Worm (Caenorhabditis elegans) whole organism, early embryonic: ENCODE measurements around the gene W02B3.4.

Experiments
- B0310.2 ChIP-seq: sonication (generic microtip); optimal IDR thresholded peaks from 2 replicates; lab custom pipeline; 2016; ENCODE audit warnings: mild to moderate bottlenecking, missing genetic modification characterization, missing compliant biosample characterization
- F13C5.2 ChIP-seq: sonication (generic microtip); optimal IDR thresholded peaks from 2 replicates; lab custom pipeline; 2017; ENCODE audit warnings: mild to moderate bottlenecking, missing genetic modification characterization, inconsistent platforms, missing compliant biosample characterization
- aly-1 ChIP-seq: sonication (generic microtip); optimal IDR thresholded peaks from 2 replicates; lab custom pipeline; 2016; ENCODE audit warnings: missing genetic modification characterization, missing compliant biosample characterization
- ama-1 ChIP-seq: fragments of 150-350 bp; optimal IDR thresholded peaks from 2 replicates; lab custom pipeline; 2014
- ceh-13 ChIP-seq: fragments of 200-800 bp; sonication (Bioruptor generic); optimal IDR thresholded peaks from 2 replicates; lab custom pipeline; 2018; ENCODE audit warnings: mild to moderate bottlenecking, missing genetic modification characterization, missing compliant biosample characterization
- ceh-36 ChIP-seq: sonication (generic microtip); optimal IDR thresholded peaks from 2 replicates; lab custom pipeline; 2016; ENCODE audit warnings: missing genetic modification characterization, inconsistent platforms, missing compliant biosample characterization
- ets-7 ChIP-seq: sonication (generic microtip); optimal IDR thresholded peaks from 2 replicates; lab custom pipeline; 2016; ENCODE audit warnings: missing genotype, missing genetic modification characterization, missing compliant biosample characterization
- flt-1 ChIP-seq: fragments of 200-800 bp; sonication (Bioruptor generic); IDR thresholded peaks from 2 replicates; pipeline ENCODE4 v1.3.6; 2022; ENCODE audit warnings: missing genetic modification characterization, missing compliant biosample characterization
- hmbx-1 ChIP-seq: sonication (generic microtip); optimal IDR thresholded peaks from 2 replicates; lab custom pipeline; 2016; ENCODE audit warnings: mild to moderate bottlenecking, missing genetic modification characterization, missing compliant biosample characterization
- hmg-4 ChIP-seq: fragments of 200-800 bp; sonication (Bioruptor generic); optimal IDR thresholded peaks from 2 replicates; lab custom pipeline; 2018; ENCODE audit warnings: mild to moderate bottlenecking, missing genetic modification characterization, missing compliant biosample characterization
- hnd-1 ChIP-seq: sonication (generic microtip); optimal IDR thresholded peaks from 2 replicates; lab custom pipeline; 2016; ENCODE audit warnings: missing genetic modification characterization, missing compliant biosample characterization
- pes-1 ChIP-seq: fragments of 200-800 bp; sonication (Bioruptor generic); IDR thresholded peaks from 2 replicates; pipeline ENCODE4 v1.3.6; 2022; ENCODE audit warnings: missing genetic modification reagents, missing genetic modification characterization, missing compliant biosample characterization
- scrt-1 ChIP-seq: fragments of 200-800 bp; sonication (Bioruptor generic); IDR thresholded peaks from 2 replicates; pipeline ENCODE4 v1.3.6; 2022; ENCODE audit warnings: missing genetic modification characterization, missing compliant biosample characterization
- sea-1 ChIP-seq: fragments of 200-800 bp; sonication (Bioruptor generic); conservative IDR thresholded peaks from 2 replicates; pipeline ENCODE4 v1.3.6; 2022; ENCODE audit warnings: missing genetic modification characterization, missing compliant biosample characterization
- tbx-11 ChIP-seq: fragments of 200-800 bp; sonication (Bioruptor generic); IDR thresholded peaks from 2 replicates; pipeline ENCODE4 v1.3.6; 2022; ENCODE audit warnings: missing genetic modification characterization, missing compliant biosample characterization
- tbx-37 ChIP-seq: fragments of 200-800 bp; sonication (Bioruptor generic); conservative IDR thresholded peaks from 2 replicates; pipeline ENCODE4 v1.3.6; 2022; ENCODE audit warnings: missing genetic modification reagents, missing genetic modification characterization, missing compliant biosample characterization
- tra-4 ChIP-seq: sonication (generic microtip); optimal IDR thresholded peaks from 2 replicates; lab custom pipeline; 2017; ENCODE audit warnings: missing genetic modification characterization, missing compliant biosample characterization

The W02B3.4 gene

DNA sequence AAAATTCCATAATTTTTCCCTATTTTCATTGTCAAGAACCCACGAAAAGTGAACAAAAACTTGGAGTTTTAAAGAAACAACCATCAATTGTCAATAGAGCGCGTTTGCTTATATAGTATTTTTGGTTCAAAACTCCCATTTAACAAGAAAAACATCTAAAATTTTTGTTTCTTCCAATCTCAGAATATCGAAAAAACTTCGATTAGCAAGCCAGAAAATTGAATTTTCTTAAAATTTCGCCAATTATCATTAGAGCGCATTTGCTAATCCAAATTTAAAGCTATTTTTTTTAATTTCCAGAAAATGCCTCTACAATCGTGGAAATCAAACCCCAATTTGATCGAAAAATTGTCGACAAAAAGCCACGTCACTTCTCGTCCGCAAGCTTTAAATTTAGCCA lies 36.8 kb downstream of the W02B3.4 start, which contains the start of gene orai-1:
TSS of gene orai-1 (plus strand) at position 301 of the 400 bp plus-strand sequence.
- no peak for TF ChIP-seq ets-7 (tag; lab: Kevin White, UChicago)
- no peak for TF ChIP-seq F13C5.2
- no peak for TF ChIP-seq sea-1 (GFP tag; lab: Robert Waterston, UW)
- TF ChIP-seq pes-1 (GFP tag; lab: Robert Waterston, UW) = no peak
- TF ChIP-seq ama-1 (lab: Kevin White, UChicago) = no peak
- no peak for TF ChIP-seq tra-4
- TF ChIP-seq tbx-37 (GFP tag; lab: Robert Waterston, UW) = no peak
- TF ChIP-seq ceh-36 (tag; lab: Kevin White, UChicago) = no peak
- TF ChIP-seq aly-1 (tag; lab: Kevin White, UChicago) = no peak
- TF ChIP-seq hnd-1 (tag; lab: Kevin White, UChicago) = no peak
- TF ChIP-seq scrt-1 = no peak
- no peak for TF ChIP-seq hmbx-1 (tag; lab: Kevin White, UChicago)
- no peak for TF ChIP-seq flt-1 (GFP tag; lab: Robert Waterston, UW)
- TF ChIP-seq B0310.2 (tag; lab: Kevin White, UChicago) = no peak
- no peak for TF ChIP-seq ceh-13 (GFP tag; lab: Kevin White, UChicago)
- TF ChIP-seq tbx-11 (GFP tag; lab: Robert Waterston, UW) = no peak
- TF ChIP-seq hmg-4 (GFP tag; lab: Kevin White, UChicago) = no peak

DNA sequence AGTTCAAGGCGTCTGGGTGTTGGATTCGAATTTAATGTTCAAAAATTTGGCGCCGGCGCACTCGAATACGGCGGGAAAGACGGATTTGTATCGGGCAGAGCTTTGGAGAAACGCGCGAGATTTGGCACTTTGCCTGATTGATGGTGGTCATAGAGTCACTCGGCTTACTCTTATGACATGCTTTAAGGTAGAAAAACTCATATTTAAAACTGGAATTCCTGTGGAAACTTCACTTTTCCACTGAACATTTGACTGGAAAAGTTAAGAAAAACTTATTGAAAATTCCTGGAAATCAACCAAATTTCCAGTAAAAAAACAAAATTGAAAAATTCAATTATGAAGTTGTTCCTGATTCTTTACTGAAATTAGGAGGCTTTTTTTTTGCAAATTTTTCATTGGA lies 38.6 kb downstream of the W02B3.4 start:
- TF ChIP-seq hnd-1 (tag; lab: Kevin White, UChicago) (no peak), tbx-11 (GFP tag; lab: Robert Waterston, UW) (no peak), flt-1 (GFP tag; lab: Robert Waterston, UW) (no peak), scrt-1 (no peak), aly-1 (tag; lab: Kevin White, UChicago) (no peak), pes-1 (GFP tag; lab: Robert Waterston, UW) (no peak), hmbx-1 (tag; lab: Kevin White, UChicago) (no peak), ets-7 (tag; lab: Kevin White, UChicago) (no peak), B0310.2 (tag; lab: Kevin White, UChicago) (no peak), ama-1 (lab: Kevin White, UChicago) (no peak), hmg-4 (GFP tag; lab: Kevin White, UChicago) (no peak), ceh-13 (GFP tag; lab: Kevin White, UChicago) (no peak), ceh-36 (tag; lab: Kevin White, UChicago) (no peak), F13C5.2 (no peak), tra-4 (no peak), sea-1 (GFP tag; lab: Robert Waterston, UW) (no peak), tbx-37 (GFP tag; lab: Robert Waterston, UW) (no peak)

DNA sequence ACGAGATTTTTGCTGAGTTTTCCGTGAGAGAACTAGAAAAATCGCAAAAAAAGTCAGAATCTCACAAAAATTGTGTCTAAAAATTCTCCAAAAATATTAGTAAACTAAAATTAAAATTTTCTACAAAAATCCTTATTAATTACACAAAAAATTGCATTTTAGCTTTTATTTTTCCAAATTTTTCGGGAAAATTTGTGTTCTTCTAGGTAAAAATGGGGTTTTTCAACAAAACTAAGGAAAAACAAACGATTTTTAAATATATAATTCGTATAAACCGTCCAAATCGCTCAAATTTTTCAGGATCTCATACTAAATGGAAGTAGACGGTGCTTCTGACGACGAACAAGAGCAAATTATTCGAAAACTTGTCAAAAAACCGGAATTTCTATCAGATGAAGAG lies 41.5 kb downstream of the W02B3.4 start, which contains the start of gene W06E11.1:
TSS of gene W06E11.1 (plus strand) at position 301 of the 400 bp plus-strand sequence.
- TF ChIP-seq F13C5.2 (no peak), tra-4 (no peak), ama-1 (lab: Kevin White, UChicago) (no peak), flt-1 (GFP tag; lab: Robert Waterston, UW) (no peak), hmbx-1 (tag; lab: Kevin White, UChicago) (no peak), hmg-4 (GFP tag; lab: Kevin White, UChicago) (no peak), scrt-1 (no peak), ceh-13 (GFP tag; lab: Kevin White, UChicago) (no peak)

DNA sequence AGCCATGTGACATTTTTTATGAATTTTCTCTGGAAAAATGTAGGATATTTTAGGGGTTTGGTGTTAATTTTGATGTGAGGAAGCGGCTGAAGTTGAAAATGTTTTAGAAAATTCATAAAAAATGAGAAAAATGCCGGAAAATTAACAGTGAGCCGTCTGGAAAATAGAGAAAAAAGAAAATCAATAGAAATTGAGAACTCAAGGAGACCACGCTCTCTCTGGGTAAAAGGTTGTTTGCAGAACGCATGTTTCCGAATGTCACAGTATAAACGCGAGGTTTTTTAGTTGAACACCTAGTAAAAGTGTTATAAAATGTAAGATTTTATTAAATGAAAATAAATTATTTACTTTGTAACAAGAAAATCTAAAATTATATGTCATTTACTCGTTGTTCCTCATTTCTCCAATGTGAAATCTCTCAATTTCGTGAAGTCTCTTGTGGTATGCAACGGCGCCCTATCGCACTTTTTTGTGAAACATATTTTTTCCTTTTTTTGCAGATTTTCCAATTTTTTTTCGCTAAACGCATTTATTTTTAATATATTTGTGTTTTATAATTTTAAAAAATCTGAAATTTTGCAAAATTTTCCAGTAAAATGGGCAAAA lies 42.9 kb downstream of the W02B3.4 start, which contains the start of the genes tag-266 and tag-267:
TSS of gene tag-266 (minus strand) at position 29 of the 606 bp plus-strand sequence.
TSS of gene tag-267 (plus strand) at position 593 of the 606 bp plus-strand sequence.
- TF ChIP-seq hmbx-1 (tag; lab: Kevin White, UChicago) (peak; percentile 56), ceh-13 (GFP tag; lab: Kevin White, UChicago) (peak; percentile 40), F13C5.2 (peak; percentile 87), hmg-4 (GFP tag; lab: Kevin White, UChicago) (no peak), ceh-36 (tag; lab: Kevin White, UChicago) (no peak), tbx-37 (GFP tag; lab: Robert Waterston, UW) (peak; percentile 58), ama-1 (lab: Kevin White, UChicago) (no peak), hnd-1 (tag; lab: Kevin White, UChicago) (peak; percentile 63), B0310.2 (tag; lab: Kevin White, UChicago) (peak; percentile 59), ets-7 (tag; lab: Kevin White, UChicago) (no peak), tbx-11 (GFP tag; lab: Robert Waterston, UW) (peak; percentile 71), flt-1 (GFP tag; lab: Robert Waterston, UW) (peak; percentile 35; the same call in 1 of the 2 replicates), pes-1 (GFP tag; lab: Robert Waterston, UW) (peak; percentile 78), tra-4 (peak; percentile 18)

DNA sequence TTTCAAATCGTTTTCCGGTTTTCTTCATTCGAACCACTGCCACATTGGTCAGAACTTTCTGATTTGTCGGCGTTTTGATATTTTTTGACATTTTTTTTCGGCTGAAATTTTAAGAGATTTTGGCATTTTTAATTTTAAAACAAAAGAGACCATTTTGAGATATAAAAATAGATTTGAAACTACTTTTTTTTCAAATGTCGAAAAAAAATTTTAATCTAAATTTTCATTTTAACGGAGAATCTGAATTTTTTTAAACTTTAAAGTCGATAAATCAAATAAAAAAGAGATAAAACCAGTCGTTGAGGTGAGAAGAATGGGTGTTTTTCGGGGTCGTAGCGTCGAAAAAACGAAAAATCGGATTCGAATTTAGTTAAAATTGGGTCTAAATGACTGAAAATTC lies 44.9 kb downstream of the W02B3.4 start, which contains the start of gene sbds-1:
TSS of gene sbds-1 (minus strand) at position 101 of the 400 bp plus-strand sequence.
- TF ChIP-seq tbx-37 (GFP tag; lab: Robert Waterston, UW) (no peak), hnd-1 (tag; lab: Kevin White, UChicago) (no peak), scrt-1 (no peak), ets-7 (tag; lab: Kevin White, UChicago) (no peak)

DNA sequence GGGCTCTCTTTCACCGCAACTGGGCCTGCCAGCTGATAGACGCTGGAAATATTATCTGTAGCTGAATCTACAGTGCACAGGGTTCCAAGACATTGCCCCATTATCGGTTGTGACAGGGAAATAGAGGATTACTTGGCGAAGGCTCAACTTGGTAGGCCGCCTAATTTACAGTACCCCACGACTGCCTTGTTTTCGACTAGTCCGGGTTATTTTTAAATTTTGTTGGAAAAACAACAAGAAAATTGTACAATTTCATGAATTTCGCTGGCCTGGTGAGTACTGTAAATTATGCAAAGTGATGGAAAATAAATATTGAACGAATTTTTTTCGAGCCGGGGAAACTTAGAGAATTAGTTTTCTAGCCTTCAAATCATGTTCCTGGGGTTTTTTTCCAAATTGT lies 47.2 kb downstream of the W02B3.4 start, which contains the start of gene T19C3.7:
TSS of gene T19C3.7 (minus strand) at position 101 of the 400 bp plus-strand sequence.
- no peak for TF ChIP-seq flt-1 (GFP tag; lab: Robert Waterston, UW)
- TF ChIP-seq hnd-1 (tag; lab: Kevin White, UChicago) = no peak
- TF ChIP-seq ama-1 (lab: Kevin White, UChicago) = no peak
- no peak for TF ChIP-seq scrt-1

DNA sequence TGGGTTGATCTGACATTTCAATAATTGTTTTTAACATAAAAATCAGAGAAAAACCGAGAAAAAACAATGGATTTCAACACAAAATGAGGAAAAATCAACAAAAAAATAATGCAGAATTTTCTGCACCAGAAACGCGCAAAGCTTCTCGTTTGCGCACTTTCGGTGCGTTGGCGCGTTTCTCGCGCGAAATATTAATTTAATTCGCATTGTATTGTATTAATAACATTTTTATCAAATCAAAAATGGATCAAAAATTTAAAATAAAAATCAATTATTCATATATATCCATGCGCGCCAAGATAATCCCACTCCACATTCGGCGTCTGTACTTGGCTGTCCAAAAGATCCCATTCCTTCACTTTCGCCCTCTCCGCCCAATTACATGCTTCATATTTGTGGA lies 48.6 kb downstream of the W02B3.4 start, which contains the start of gene fem-2:
TSS of gene fem-2 (minus strand) at position 9 of the 400 bp plus-strand sequence.
- TF ChIP-seq F13C5.2 (peak; percentile 12), tbx-11 (GFP tag; lab: Robert Waterston, UW) (no peak)
